Worm (Caenorhabditis elegans) whole organism, mixed stage, embryonic: ENCODE results near the gene F23B12.1.

Source experiments
- elt-1 ChIP-seq: sonication (generic microtip); optimal IDR thresholded peaks from 2 replicates; lab custom pipeline; 2017; ENCODE audit warnings: missing genetic modification characterization, mild to moderate bottlenecking, missing compliant biosample characterization, antibody characterized with exemption, moderate library complexity, borderline replicate concordance; ENCODE audit not compliant: insufficient read depth
- mab-5 ChIP-seq: fragments of 150-350 bp; optimal IDR thresholded peaks from 2 replicates; lab custom pipeline; 2014; ENCODE audit warnings: missing biosample characterization, missing genetic modification characterization

DNA sequence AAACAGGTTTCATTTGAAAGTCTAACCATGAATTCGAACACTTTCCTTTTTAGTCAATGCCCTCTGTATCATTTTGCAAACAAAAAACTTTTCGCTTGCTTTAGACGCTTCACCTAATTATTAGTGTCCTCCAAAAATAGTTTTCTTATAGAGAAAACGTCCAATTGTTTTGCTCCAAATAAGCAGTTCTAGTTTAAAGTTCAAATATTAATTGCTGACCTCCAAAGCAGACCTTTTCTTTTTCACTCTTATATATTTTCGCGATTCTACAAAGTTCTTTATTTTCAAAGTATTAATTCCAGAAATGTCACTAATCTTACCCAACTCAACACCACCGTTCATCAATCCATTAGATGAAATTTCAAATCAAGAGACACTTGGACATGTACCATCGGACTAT is 20.2 kb upstream of the F23B12.1 start, which contains the start of gene gnrr-2:
- TF ChIP-seq mab-5 (tag; lab: Kevin White, UChicago) = no peak
- no peak for TF ChIP-seq elt-1 (tag; lab: Kevin White, UChicago)
